Fruit fly (Drosophila melanogaster) whole organism, adult: Measurements from ENCODE around the gene acj6.

Experiments used
- CG11617 ChIP-seq: fragments of 200-800 bp; sonication (Bioruptor generic); optimal IDR thresholded peaks from 2 replicates; lab custom pipeline; 2017; ENCODE audit warnings: mild to moderate bottlenecking, missing biosample characterization, missing genetic modification reagents, missing genetic modification characterization
- CG12768 ChIP-seq: fragments of 200-800 bp; sonication (Bioruptor generic); optimal IDR thresholded peaks from 2 replicates; lab custom pipeline; 2017; ENCODE audit warnings: missing biosample characterization, missing genetic modification characterization, mild to moderate bottlenecking, moderate library complexity, missing genetic modification reagents
- CG14711 ChIP-seq: fragments of 200-800 bp; sonication (Bioruptor generic); optimal IDR thresholded peaks from 2 replicates; lab custom pipeline; 2018; ENCODE audit warnings: missing biosample characterization, mild to moderate bottlenecking, missing genetic modification characterization, moderate library complexity
- CG1620 ChIP-seq: fragments of 200-800 bp; sonication (Bioruptor generic); optimal IDR thresholded peaks from 2 replicates; lab custom pipeline; 2016; ENCODE audit warnings: missing biosample characterization, missing genetic modification characterization
- CG33017 ChIP-seq: fragments of 200-800 bp; sonication (Bioruptor generic); optimal IDR thresholded peaks from 2 replicates; lab custom pipeline; 2018; ENCODE audit warnings: missing biosample characterization, mild to moderate bottlenecking, missing genetic modification characterization, moderate library complexity
- CG5204 ChIP-seq: fragments of 200-800 bp; sonication (Bioruptor generic); optimal IDR thresholded peaks from 2 replicates; lab custom pipeline; 2016; ENCODE audit warnings: missing biosample characterization, missing genetic modification characterization
- CG7045 ChIP-seq: fragments of 200-800 bp; sonication (Bioruptor generic); optimal IDR thresholded peaks from 2 replicates; lab custom pipeline; 2017; ENCODE audit warnings: missing biosample characterization, mild to moderate bottlenecking, missing genetic modification characterization
- CG7101 ChIP-seq: fragments of 200-800 bp; sonication (Bioruptor generic); optimal IDR thresholded peaks from 2 replicates; lab custom pipeline; 2018; ENCODE audit warnings: missing biosample characterization, mild to moderate bottlenecking, missing genetic modification characterization, moderate library complexity
- Clk ChIP-seq: fragments of 200-800 bp; sonication (Bioruptor generic); optimal IDR thresholded peaks from 2 replicates; lab custom pipeline; 2017; ENCODE audit warnings: missing biosample characterization, missing genetic modification characterization
- Crg-1 ChIP-seq: fragments of 200-800 bp; sonication (Bioruptor generic); optimal IDR thresholded peaks from 2 replicates; lab custom pipeline; 2016; ENCODE audit warnings: missing biosample characterization, missing genetic modification characterization
- Hr96 ChIP-seq: fragments of 200-800 bp; sonication (Bioruptor generic); optimal IDR thresholded peaks from 2 replicates; lab custom pipeline; 2016; ENCODE audit warnings: missing biosample characterization, missing genetic modification characterization
- Mnt ChIP-seq: fragments of 200-800 bp; sonication (Bioruptor generic); optimal IDR thresholded peaks from 2 replicates; lab custom pipeline; 2016; ENCODE audit warnings: missing biosample characterization, mild to moderate bottlenecking, missing genetic modification characterization
- bab1 ChIP-seq: fragments of 200-800 bp; sonication (Bioruptor generic); optimal IDR thresholded peaks from 3 replicates; lab custom pipeline; 2019; ENCODE audit warnings: missing biosample characterization, mild to moderate bottlenecking, missing genetic modification characterization, moderate library complexity
- cic ChIP-seq: fragments of 200-800 bp; sonication (Bioruptor generic); optimal IDR thresholded peaks from 2 replicates; lab custom pipeline; 2017; ENCODE audit warnings: missing biosample characterization, mild to moderate bottlenecking, missing genetic modification characterization, moderate library complexity
- cnc ChIP-seq, 2 experiments: fragments of >200 bp; optimal IDR thresholded peaks; 2 replicates each; lab custom pipeline; 2017
- kay ChIP-seq: fragments of 200-800 bp; sonication (Bioruptor generic); peaks from one replicate; lab custom pipeline; 2016; ENCODE audit warnings: missing biosample characterization, missing genetic modification characterization, borderline replicate concordance
- ovo ChIP-seq: fragments of 200-800 bp; sonication (Bioruptor generic); optimal IDR thresholded peaks from 2 replicates; lab custom pipeline; 2016; ENCODE audit warnings: missing biosample characterization, missing genetic modification characterization
- pad ChIP-seq: fragments of 200-800 bp; sonication (Bioruptor generic); optimal IDR thresholded peaks from 3 replicates; lab custom pipeline; 2017; ENCODE audit warnings: missing biosample characterization, missing genetic modification characterization, mild to moderate bottlenecking, moderate library complexity, missing genetic modification reagents
- tj ChIP-seq: fragments of 200-800 bp; sonication (Bioruptor generic); optimal IDR thresholded peaks from 3 replicates; lab custom pipeline; 2017; ENCODE audit warnings: missing biosample characterization, mild to moderate bottlenecking, missing genetic modification characterization, moderate library complexity
- toe ChIP-seq: fragments of 200-800 bp; sonication (Bioruptor generic); optimal IDR thresholded peaks from 2 replicates; lab custom pipeline; 2016; ENCODE audit warnings: missing biosample characterization, missing genetic modification characterization

acj6 gene

DNA sequence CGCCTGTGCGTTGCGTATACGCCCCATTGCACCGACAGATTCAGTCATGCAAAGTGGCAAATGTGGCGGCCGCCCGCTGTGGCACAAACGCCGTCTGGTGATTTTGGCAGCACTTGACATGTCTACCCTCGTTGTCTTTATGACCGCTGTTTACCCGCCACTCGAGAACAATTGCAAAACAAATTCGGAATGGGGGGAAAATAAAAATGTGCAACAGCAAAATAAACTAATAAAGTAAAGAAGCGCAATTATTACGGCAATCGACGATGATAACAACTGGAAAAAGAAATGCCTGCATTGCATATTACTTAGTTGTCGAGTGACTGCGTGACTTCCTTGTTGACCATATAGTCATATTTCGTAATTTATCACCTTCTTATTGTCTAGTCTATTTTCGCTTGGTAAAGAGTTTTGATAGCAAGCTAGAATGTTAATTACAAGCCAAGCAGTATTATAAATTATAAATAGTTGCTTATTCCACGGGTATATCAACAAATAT, 70.4 kb downstream of the acj6 start:
- TF ChIP-seq CG33017 (tag; lab: Kevin White, UChicago) (peak; percentile 23), cnc (optimal IDR thresholded peaks at IDR 0.05; lab: Kevin White, UChicago) (no peak), CG7045 (GFP tag; lab: Kevin White, UChicago) (peak; percentile 36), CG11617 (GFP tag; lab: Kevin White, UChicago) (peak; percentile 41), Crg-1 (GFP tag; lab: Kevin White, UChicago) (peak; percentile 51), Clk (no peak), CG1620 (GFP tag; lab: Kevin White, UChicago) (peak; percentile 47), cic (GFP tag; lab: Kevin White, UChicago) (peak; percentile 74), CG12768 (GFP tag; lab: Kevin White, UChicago) (peak; percentile 17), bab1 (GFP tag; lab: Kevin White, UChicago) (peak; percentile 57), Mnt (GFP tag; lab: Kevin White, UChicago) (peak; percentile 17), tj (GFP tag; lab: Kevin White, UChicago) (peak; percentile 93), kay (GFP tag; lab: Kevin White, UChicago) (peak; percentile 85), CG14711 (peak; percentile 25), CG7101 (tag; lab: Kevin White, UChicago) (peak; percentile 58), toe (GFP tag; lab: Kevin White, UChicago) (no peak), ovo (GFP tag; lab: Kevin White, UChicago) (peak; percentile 42), CG5204 (GFP tag; lab: Kevin White, UChicago) (no peak), Hr96 (GFP tag; lab: Kevin White, UChicago) (no peak), pad (GFP tag; lab: Kevin White, UChicago) (peak; percentile 33)

DNA sequence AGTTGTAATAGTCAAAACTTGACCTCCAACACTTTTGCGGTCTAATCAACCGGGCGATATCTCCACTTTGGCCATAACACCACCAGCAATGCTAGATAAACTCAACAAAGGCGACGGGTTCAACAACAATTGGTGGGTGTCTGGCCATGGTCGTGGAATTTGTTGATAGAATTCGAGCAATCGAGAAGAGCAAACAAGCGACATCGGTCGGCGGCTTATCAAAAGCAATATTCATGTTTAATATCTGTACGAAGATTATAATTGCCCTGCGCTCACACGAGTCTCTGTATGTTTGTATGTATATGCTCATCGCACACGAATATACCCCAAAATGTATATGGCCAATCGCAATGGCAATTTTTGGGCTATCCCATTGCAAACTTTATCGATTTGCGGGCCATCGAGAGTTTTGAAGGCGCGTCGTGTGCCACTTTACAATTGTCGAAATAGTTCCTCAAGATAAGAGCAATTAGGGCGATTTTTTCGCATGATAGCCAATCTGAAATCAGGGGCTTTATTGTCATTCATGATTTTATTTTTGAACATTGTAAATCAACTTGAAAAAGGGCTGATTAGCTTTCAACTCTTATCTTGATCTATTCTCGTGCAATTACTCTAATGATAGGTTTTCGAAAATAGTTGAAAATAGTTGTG, 71.3 kb downstream of the acj6 start:
- TF ChIP-seq CG5204 (GFP tag; lab: Kevin White, UChicago) (no peak), tj (GFP tag; lab: Kevin White, UChicago) (no peak), Clk (no peak), CG7101 (tag; lab: Kevin White, UChicago) (no peak), toe (GFP tag; lab: Kevin White, UChicago) (no peak), CG12768 (GFP tag; lab: Kevin White, UChicago) (no peak), Mnt (GFP tag; lab: Kevin White, UChicago) (no peak), kay (GFP tag; lab: Kevin White, UChicago) (no peak), CG11617 (GFP tag; lab: Kevin White, UChicago) (no peak), CG1620 (GFP tag; lab: Kevin White, UChicago) (no peak), CG14711 (no peak), Crg-1 (GFP tag; lab: Kevin White, UChicago) (no peak), CG7045 (GFP tag; lab: Kevin White, UChicago) (no peak), cnc (optimal IDR thresholded peaks at IDR 0.05; lab: Kevin White, UChicago) (no peak), ovo (GFP tag; lab: Kevin White, UChicago) (no peak), pad (GFP tag; lab: Kevin White, UChicago) (no peak), cic (GFP tag; lab: Kevin White, UChicago) (no peak), bab1 (GFP tag; lab: Kevin White, UChicago) (no peak), Hr96 (GFP tag; lab: Kevin White, UChicago) (no peak)

DNA sequence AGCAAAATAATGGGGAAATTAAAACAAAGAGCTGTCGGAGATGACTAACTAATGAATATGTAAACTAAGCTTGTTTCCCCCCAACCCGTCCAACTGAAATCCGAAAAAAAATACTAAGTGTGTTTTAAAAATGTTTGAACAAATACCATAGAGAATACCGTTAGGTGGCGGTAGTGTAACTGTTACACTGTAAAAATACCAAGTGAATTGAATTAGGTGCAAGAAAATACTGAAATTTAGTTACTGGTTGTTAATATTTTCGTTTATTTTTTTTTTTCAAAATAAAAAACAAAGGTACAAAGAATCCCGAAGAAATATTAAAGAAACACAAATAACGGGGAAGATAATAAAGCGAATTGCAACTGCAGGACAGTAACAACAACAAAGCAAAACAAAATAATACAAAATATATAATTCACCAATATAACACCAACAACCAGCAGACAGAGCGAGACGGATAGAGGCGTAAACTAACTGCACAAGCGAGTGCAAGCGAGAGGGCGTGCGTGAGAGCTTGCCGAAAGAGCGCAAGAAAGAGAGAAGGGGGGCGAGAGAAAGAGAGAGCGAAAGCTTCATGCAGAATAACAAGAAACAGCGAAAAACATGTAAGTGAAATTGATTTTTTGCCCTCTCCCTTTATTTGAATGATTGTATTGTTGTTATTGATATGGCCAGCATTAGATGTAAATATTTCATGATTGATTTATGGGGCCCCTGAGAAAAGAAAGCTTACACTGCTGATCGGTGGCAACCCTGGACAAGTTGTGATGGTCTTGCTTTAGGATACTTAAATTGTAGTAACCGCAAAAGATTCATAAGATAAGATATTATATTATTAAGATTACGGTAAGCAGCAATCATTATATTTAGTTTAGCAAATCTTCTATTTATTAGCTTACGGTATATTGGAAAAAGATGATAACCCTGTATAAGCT, 72.6 kb downstream of the acj6 start:
- peak; percentile 68 for TF ChIP-seq CG14711
- peak; percentile 62 for TF ChIP-seq tj (GFP tag; lab: Kevin White, UChicago)
- TF ChIP-seq CG12768 (GFP tag; lab: Kevin White, UChicago) = no peak
- peak; percentile 68 for TF ChIP-seq ovo (GFP tag; lab: Kevin White, UChicago)
- TF ChIP-seq bab1 (GFP tag; lab: Kevin White, UChicago) = peak; percentile 21
- no peak for TF ChIP-seq CG33017 (tag; lab: Kevin White, UChicago)
- TF ChIP-seq CG7101 (tag; lab: Kevin White, UChicago) = peak; percentile 11
- TF ChIP-seq cic (GFP tag; lab: Kevin White, UChicago) = no peak
- TF ChIP-seq kay (GFP tag; lab: Kevin White, UChicago) = peak; percentile 49
- peak; percentile 24 for TF ChIP-seq CG11617 (GFP tag; lab: Kevin White, UChicago)
- peak; percentile 53 for TF ChIP-seq pad (GFP tag; lab: Kevin White, UChicago)
- TF ChIP-seq Mnt (GFP tag; lab: Kevin White, UChicago) = peak; percentile 43

- no peak for TF ChIP-seq Mnt (GFP tag; lab: Kevin White, UChicago)
- no peak for TF ChIP-seq tj (GFP tag; lab: Kevin White, UChicago)
- no peak for TF ChIP-seq Crg-1 (GFP tag; lab: Kevin White, UChicago)
- TF ChIP-seq CG7045 (GFP tag; lab: Kevin White, UChicago) = no peak
- TF ChIP-seq ovo (GFP tag; lab: Kevin White, UChicago) = no peak
- no peak for TF ChIP-seq Clk
- TF ChIP-seq Hr96 (GFP tag; lab: Kevin White, UChicago) = no peak
Measured at dm6 chrX:15304211-15304610, 74.7 kb downstream of the acj6 start.
